Fruit fly (Drosophila melanogaster): ENCODE measurements around the gene Pgant7.

dm6 chrX:18482537-18482936 lies 17.2 kb downstream of the Pgant7 start:
- TF ChIP-seq CG11762 (GFP tag; optimal IDR thresholded peaks at IDR 0.05; ENCODE audit: insufficient read depth) (no peak), CG11902 (GFP tag; optimal IDR thresholded peaks at IDR 0.05) (no peak), fd85E (GFP tag; optimal IDR thresholded peaks at IDR 0.05) (no peak), CG6163 (GFP tag; IDR thresholded peaks at IDR 0.05) (no peak), Sox14 (GFP tag; optimal IDR thresholded peaks at IDR 0.05) (no peak), CG6854 (GFP tag; optimal IDR thresholded peaks at IDR 0.05) (no peak), svp (GFP tag) (no peak)

Measured in whole organism, prepupa.